Fruit fly (Drosophila melanogaster) whole organism, embryonic: ENCODE measurements around the gene CG18581.

Experiments
- Antp ChIP-seq: fragments of 200-800 bp; sonication (Bioruptor generic); optimal IDR thresholded peaks from 3 replicates; lab custom pipeline; 2016; ENCODE audit warnings: missing biosample characterization, missing genetic modification characterization
- Blimp-1 ChIP-seq: fragments of 200-800 bp; sonication (Bioruptor generic); optimal IDR thresholded peaks from 3 replicates; lab custom pipeline; 2018; ENCODE audit warnings: missing biosample characterization, missing genetic modification characterization, mild to moderate bottlenecking, moderate library complexity, missing genetic modification reagents
- CG10274 ChIP-seq: fragments of 200-800 bp; sonication (Bioruptor generic); optimal IDR thresholded peaks from 3 replicates; lab custom pipeline; 2017; ENCODE audit warnings: missing biosample characterization, mild to moderate bottlenecking, missing genetic modification characterization
- CG10462 ChIP-seq: fragments of 200-800 bp; sonication (Bioruptor generic); optimal IDR thresholded peaks from 2 replicates; lab custom pipeline; 2016; ENCODE audit warnings: missing biosample characterization, missing genetic modification characterization
- CG10959 ChIP-seq: fragments of 200-800 bp; sonication (Bioruptor generic); IDR thresholded peaks from 2 replicates; pipeline ENCODE4 v1.3.6; 2022; ENCODE audit warnings: missing biosample characterization, missing genetic modification characterization
- CG12299 ChIP-seq: fragments of 200-800 bp; sonication (Bioruptor generic); optimal IDR thresholded peaks from 2 replicates; lab custom pipeline; 2018; ENCODE audit warnings: missing biosample characterization, mild to moderate bottlenecking, missing genetic modification characterization
- CG13424 ChIP-seq: fragments of 200-800 bp; sonication (Bioruptor generic); optimal IDR thresholded peaks from 2 replicates; lab custom pipeline; 2019; ENCODE audit warnings: missing biosample characterization, mild to moderate bottlenecking, missing genetic modification characterization, moderate library complexity
- CG15601 ChIP-seq: fragments of 200-800 bp; sonication (Bioruptor generic); optimal IDR thresholded peaks from 3 replicates; lab custom pipeline; 2019; ENCODE audit warnings: missing biosample characterization, mild to moderate bottlenecking, missing genetic modification characterization, moderate library complexity
- CG17361 ChIP-seq: fragments of 200-800 bp; sonication (Bioruptor generic); IDR thresholded peaks from 3 replicates; pipeline ENCODE4 v1.3.6; 2022; ENCODE audit warnings: missing biosample characterization, missing genetic modification characterization
- CG2199 ChIP-seq: fragments of 200-800 bp; sonication (Bioruptor generic); IDR thresholded peaks from 3 replicates; pipeline ENCODE4 v1.3.6; 2022; ENCODE audit warnings: missing biosample characterization, missing genetic modification characterization
- CG2712 ChIP-seq: fragments of 200-800 bp; optimal IDR thresholded peaks from 3 replicates; lab custom pipeline; 2019; ENCODE audit warnings: missing biosample characterization, mild to moderate bottlenecking, missing genetic modification characterization, moderate library complexity
- CG30403 ChIP-seq: fragments of 200-800 bp; sonication (Bioruptor generic); optimal IDR thresholded peaks from 3 replicates; lab custom pipeline; 2016; ENCODE audit warnings: missing biosample characterization, missing genetic modification characterization
- CG3281 ChIP-seq: fragments of 200-800 bp; sonication (Bioruptor generic); optimal IDR thresholded peaks from 3 replicates; lab custom pipeline; 2017; ENCODE audit warnings: missing biosample characterization, mild to moderate bottlenecking, missing genetic modification characterization
- CG34224 ChIP-seq: fragments of 200-800 bp; sonication (Bioruptor generic); IDR thresholded peaks from 3 replicates; pipeline ENCODE4 v1.3.6; 2022; ENCODE audit warnings: missing biosample characterization, missing genetic modification characterization; ENCODE audit not compliant: partially characterized antibody
- CG4328 ChIP-seq: fragments of 200-800 bp; sonication (Bioruptor generic); optimal IDR thresholded peaks from 3 replicates; lab custom pipeline; 2017; ENCODE audit warnings: missing biosample characterization, missing genetic modification reagents, missing genetic modification characterization
- CG4820 ChIP-seq: fragments of 200-800 bp; sonication (Bioruptor generic); optimal IDR thresholded peaks from 3 replicates; lab custom pipeline; 2016; ENCODE audit warnings: missing biosample characterization, missing genetic modification characterization
- CG6175 ChIP-seq: fragments of 200-800 bp; sonication (Bioruptor generic); IDR thresholded peaks from 3 replicates; pipeline ENCODE4 v1.3.6; 2022; ENCODE audit warnings: missing biosample characterization, missing genetic modification characterization
- CG7357 ChIP-seq: fragments of 200-800 bp; sonication (Bioruptor generic); IDR thresholded peaks from 3 replicates; pipeline ENCODE4 v1.3.6; 2022; ENCODE audit warnings: missing biosample characterization, missing genetic modification characterization
- CG8290 ChIP-seq, 3 experiments: fragments of 200-800 bp; sonication (Bioruptor generic); optimal IDR thresholded peaks; 2 replicates each; lab custom pipeline; 2016 to 2019; ENCODE audit warnings: missing biosample characterization in 3 of 3, missing genetic modification characterization in 3 of 3, mild to moderate bottlenecking in 2 of 3, moderate library complexity in 1 of 3
- D19A ChIP-seq: fragments of 200-800 bp; optimal IDR thresholded peaks from 3 replicates; lab custom pipeline; 2019; ENCODE audit warnings: missing biosample characterization, mild to moderate bottlenecking, missing genetic modification characterization, moderate library complexity
- Drgx ChIP-seq: fragments of 200-800 bp; sonication (Bioruptor generic); IDR thresholded peaks from 2 replicates; pipeline ENCODE4 v1.3.6; 2022; ENCODE audit warnings: missing biosample characterization, missing genetic modification characterization
- Fer2 ChIP-seq: fragments of 200-800 bp; sonication (Bioruptor generic); optimal IDR thresholded peaks from 2 replicates; lab custom pipeline; 2018; ENCODE audit warnings: missing biosample characterization, mild to moderate bottlenecking, missing genetic modification characterization, moderate library complexity
- Lim3 ChIP-seq: fragments of 200-800 bp; sonication (Bioruptor generic); IDR thresholded peaks from 2 replicates; pipeline ENCODE4 v1.3.6; 2022; ENCODE audit warnings: missing biosample characterization, missing genetic modification characterization
- Max ChIP-seq: fragments of 200-800 bp; sonication (Bioruptor generic); optimal IDR thresholded peaks from 2 replicates; lab custom pipeline; 2016; ENCODE audit warnings: missing biosample characterization, mild to moderate bottlenecking, missing genetic modification characterization
- Med ChIP-seq: fragments of 200-800 bp; sonication (Bioruptor generic); peaks from one replicate; lab custom pipeline; 2016; ENCODE audit warnings: missing biosample characterization, missing genetic modification characterization, mild to moderate bottlenecking, inconsistent platforms, moderate library complexity
- Ravus ChIP-seq: fragments of 200-800 bp; sonication (Bioruptor generic); IDR thresholded peaks from 2 replicates; pipeline ENCODE4 v1.3.6; 2022; ENCODE audit warnings: missing biosample characterization, missing genetic modification characterization
- Six4 ChIP-seq: fragments of 200-800 bp; sonication (Bioruptor generic); optimal IDR thresholded peaks from 2 replicates; lab custom pipeline; 2016; ENCODE audit warnings: missing biosample characterization, missing genetic modification characterization
- Trl ChIP-seq, 3 experiments: fragments of >200 bp in 2 of 3; fragments of 200-800 bp in 1 of 3; sonication (Bioruptor generic) in 1 of 3; optimal IDR thresholded peaks; 2 replicates in 1 of 3; 3 replicates in 2 of 3; lab custom pipeline; 2016 to 2017; ENCODE audit warnings: missing biosample characterization in 1 of 3, missing genetic modification characterization in 1 of 3
- ab ChIP-seq: fragments of 200-800 bp; sonication (Bioruptor generic); optimal IDR thresholded peaks from 2 replicates; lab custom pipeline; 2016; ENCODE audit warnings: missing biosample characterization, missing genetic modification characterization
- aop ChIP-seq: fragments of 200-800 bp; sonication (Bioruptor generic); IDR thresholded peaks from 2 replicates; pipeline ENCODE4 v1.3.6; 2022; ENCODE audit warnings: missing biosample characterization, missing genetic modification characterization
- cad ChIP-seq: fragments of >200 bp; optimal IDR thresholded peaks from 2 replicates; lab custom pipeline; 2017; ENCODE audit warnings: missing biosample characterization, missing genetic modification characterization
- chinmo ChIP-seq: fragments of 200-800 bp; sonication (Bioruptor generic); IDR thresholded peaks from 4 replicates; pipeline ENCODE4 v1.3.6; 2022; ENCODE audit warnings: missing biosample characterization, missing genetic modification characterization; ENCODE audit not compliant: partially characterized antibody
- dimm ChIP-seq: fragments of 200-800 bp; sonication (Bioruptor generic); IDR thresholded peaks from 2 replicates; pipeline ENCODE4 v1.3.6; 2022; ENCODE audit warnings: missing biosample characterization, missing genetic modification characterization
- dpn ChIP-seq, 2 experiments: fragments of 200-800 bp; sonication (Bioruptor generic); optimal IDR thresholded peaks; 3 replicates each; lab custom pipeline; 2016; ENCODE audit warnings: missing biosample characterization in 2 of 2, missing genetic modification characterization in 2 of 2
- emc ChIP-seq: fragments of 200-800 bp; sonication (Bioruptor generic); optimal IDR thresholded peaks from 2 replicates; lab custom pipeline; 2016; ENCODE audit warnings: missing biosample characterization, missing genetic modification characterization
- esg ChIP-seq: fragments of 200-800 bp; sonication (Bioruptor generic); conservative IDR thresholded peaks from 2 replicates; pipeline ENCODE4 v1.3.6; 2022; ENCODE audit warnings: missing biosample characterization, missing genetic modification characterization
- ewg ChIP-seq: fragments of 200-800 bp; sonication (Bioruptor generic); optimal IDR thresholded peaks from 3 replicates; lab custom pipeline; 2017; ENCODE audit warnings: mild to moderate bottlenecking, missing biosample characterization, missing genetic modification reagents, missing genetic modification characterization
- insv ChIP-seq, 2 experiments: fragments of 200-800 bp; sonication (Bioruptor generic); optimal IDR thresholded peaks; 3 replicates each; lab custom pipeline; 2016 to 2018; ENCODE audit warnings: missing biosample characterization in 2 of 2, missing genetic modification characterization in 2 of 2
- lola ChIP-seq, 3 experiments: fragments of >200 bp in 2 of 3; fragments of 200-800 bp in 1 of 3; sonication (Bioruptor generic) in 1 of 3; optimal IDR thresholded peaks; 2 replicates each; lab custom pipeline; 2017 to 2019; ENCODE audit warnings: missing biosample characterization in 3 of 3, missing genetic modification characterization in 3 of 3, mild to moderate bottlenecking in 1 of 3, moderate library complexity in 1 of 3
- mld ChIP-seq: fragments of 200-800 bp; sonication (Bioruptor generic); IDR thresholded peaks from 3 replicates; pipeline ENCODE4 v1.3.6; 2022; ENCODE audit warnings: missing biosample characterization, missing genetic modification characterization; ENCODE audit not compliant: partially characterized antibody
- pfk ChIP-seq: fragments of 200-800 bp; sonication (Bioruptor generic); optimal IDR thresholded peaks from 2 replicates; lab custom pipeline; 2018; ENCODE audit warnings: missing biosample characterization, mild to moderate bottlenecking, missing genetic modification characterization, moderate library complexity
- phol ChIP-seq: fragments of 200-800 bp; sonication (Bioruptor generic); optimal IDR thresholded peaks from 3 replicates; lab custom pipeline; 2018; ENCODE audit warnings: missing biosample characterization, mild to moderate bottlenecking, missing genetic modification characterization, moderate library complexity
- row ChIP-seq: fragments of 200-800 bp; sonication (Bioruptor generic); IDR thresholded peaks from 3 replicates; pipeline ENCODE4 v1.3.6; 2022; ENCODE audit warnings: missing biosample characterization, missing genetic modification characterization
- sqz ChIP-seq: fragments of 200-800 bp; sonication (Bioruptor generic); optimal IDR thresholded peaks from 3 replicates; lab custom pipeline; 2018; ENCODE audit warnings: missing biosample characterization, mild to moderate bottlenecking, missing genetic modification characterization
- unc-4 ChIP-seq: fragments of 200-800 bp; sonication (Bioruptor generic); IDR thresholded peaks from 2 replicates; pipeline ENCODE4 v1.3.6; 2022; ENCODE audit warnings: missing biosample characterization, missing genetic modification characterization; ENCODE audit not compliant: partially characterized antibody
- vfl ChIP-seq: fragments of 200-800 bp; sonication (Bioruptor generic); optimal IDR thresholded peaks from 2 replicates; lab custom pipeline; 2016; ENCODE audit warnings: missing biosample characterization, missing genetic modification characterization
- wek ChIP-seq: fragments of 200-800 bp; sonication (Bioruptor generic); optimal IDR thresholded peaks from 3 replicates; lab custom pipeline; 2018; ENCODE audit warnings: missing biosample characterization, mild to moderate bottlenecking, missing genetic modification characterization, moderate library complexity
- zf30C ChIP-seq: fragments of 200-800 bp; sonication (Bioruptor generic); optimal IDR thresholded peaks from 3 replicates; lab custom pipeline; 2018; ENCODE audit warnings: missing biosample characterization, mild to moderate bottlenecking, missing genetic modification characterization
- zfh2 ChIP-seq: fragments of 200-800 bp; sonication (Bioruptor generic); optimal IDR thresholded peaks from 2 replicates; lab custom pipeline; 2016; ENCODE audit warnings: missing biosample characterization, missing genetic modification characterization

Gene CG18581

DNA sequence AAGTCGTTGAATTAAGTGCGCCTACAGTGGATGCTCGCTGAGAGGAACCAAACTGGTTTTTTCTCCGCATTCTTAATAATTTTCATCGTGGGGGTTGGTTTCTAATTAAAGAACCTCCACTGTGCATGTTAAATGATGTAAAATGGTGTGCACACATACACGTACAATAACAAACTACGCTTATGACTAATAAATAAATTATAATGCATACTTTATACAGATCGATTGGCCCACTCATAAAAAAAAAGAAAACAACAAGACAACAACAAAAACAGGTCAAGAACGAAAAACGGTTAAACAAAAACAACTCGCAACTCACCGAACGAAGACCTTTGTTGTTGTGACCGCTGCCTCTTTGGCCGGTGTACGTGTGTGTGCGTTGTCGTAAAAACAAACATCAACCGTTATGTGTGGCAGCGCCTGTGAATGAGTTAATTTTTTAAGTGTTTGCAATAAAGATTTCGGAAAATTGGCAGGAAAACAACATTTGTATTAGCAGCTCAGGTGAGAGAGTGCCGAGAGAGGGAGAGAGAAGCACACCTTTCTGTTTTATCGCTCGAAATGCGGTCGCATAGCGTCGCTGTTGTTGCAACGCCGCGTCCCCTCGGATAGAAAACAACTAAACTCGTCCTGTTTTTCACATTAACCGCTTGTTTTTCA is 44.0 kb upstream of the CG18581 start (continued):
- peak; percentile 64 to 71 for TF ChIP-seq Trl (optimal IDR thresholded peaks at IDR 0.05; lab: Kevin White, UChicago)
- no peak for TF ChIP-seq Trl (GFP tag; optimal IDR thresholded peaks at IDR 0.05; lab: Kevin White, UChicago)
- TF ChIP-seq dimm (GFP tag; lab: Robert Waterston, UW): no peak
- no peak for TF ChIP-seq CG10274
- no peak for TF ChIP-seq lola (GFP tag; optimal IDR thresholded peaks at IDR 0.05; lab: Kevin White, UChicago)
- peak; percentile 13 for TF ChIP-seq cad (GFP tag; lab: Kevin White, UChicago)
- no peak for TF ChIP-seq pfk (GFP tag; lab: Kevin White, UChicago)
- TF ChIP-seq Max: no peak
- TF ChIP-seq CG7357 (GFP tag; lab: Robert Waterston, UW): no peak
- no peak for TF ChIP-seq ab (GFP tag; lab: Kevin White, UChicago)
- TF ChIP-seq CG3281 (GFP tag; lab: Kevin White, UChicago): peak; percentile 2
- TF ChIP-seq zf30C (GFP tag; lab: Kevin White, UChicago): no peak
- peak; percentile 84 for TF ChIP-seq Med (GFP tag; lab: Kevin White, UChicago)
- no peak for TF ChIP-seq Blimp-1 (GFP tag; lab: Kevin White, UChicago)
- no peak for TF ChIP-seq Ravus (GFP tag; lab: Robert Waterston, UW)
- no peak for TF ChIP-seq CG10959 (GFP tag; lab: Robert Waterston, UW)
- TF ChIP-seq row (GFP tag; lab: Robert Waterston, UW): peak; percentile 45; the same call in 1 of the 3 replicates
- no peak for TF ChIP-seq CG8290 (GFP tag; optimal IDR thresholded peaks at IDR 0.05; lab: Kevin White, UChicago)
- no peak for TF ChIP-seq CG8290 (tag; optimal IDR thresholded peaks at IDR 0.05; lab: Kevin White, UChicago)
- TF ChIP-seq CG34224 (GFP tag; lab: Robert Waterston, UW): no peak
- TF ChIP-seq CG13424 (tag; lab: Kevin White, UChicago): no peak
- peak; percentile 14 for TF ChIP-seq CG15601 (tag; lab: Kevin White, UChicago)
- TF ChIP-seq CG6175 (GFP tag; lab: Robert Waterston, UW): no peak
- TF ChIP-seq Six4: no peak
- TF ChIP-seq aop (GFP tag; lab: Robert Waterston, UW): no peak
- TF ChIP-seq D19A (tag; lab: Kevin White, UChicago): peak; percentile 23
- TF ChIP-seq Fer2 (tag; lab: Kevin White, UChicago): no peak
- TF ChIP-seq Lim3: no peak
- TF ChIP-seq chinmo (GFP tag; lab: Robert Waterston, UW): 0 out of 4 replicates have a peak, but pooled peaks have one; percentile 52
- no peak for TF ChIP-seq Antp (GFP tag; lab: Kevin White, UChicago)
- no peak for TF ChIP-seq vfl
- 0 out of 3 replicates have a peak, but pooled peaks have one; percentile 63 for TF ChIP-seq CG2199 (GFP tag; lab: Robert Waterston, UW)
- no peak for TF ChIP-seq unc-4 (GFP tag; lab: Robert Waterston, UW)
- TF ChIP-seq mld (GFP tag; lab: Robert Waterston, UW): no peak
- peak; percentile 19 for TF ChIP-seq CG2712 (tag; lab: Kevin White, UChicago)
- no peak for TF ChIP-seq esg
- TF ChIP-seq CG12299: no peak
- TF ChIP-seq ewg (GFP tag; lab: Kevin White, UChicago): no peak
- TF ChIP-seq Drgx (GFP tag; lab: Robert Waterston, UW): peak; percentile 48
- no peak for TF ChIP-seq CG10462 (GFP tag; lab: Kevin White, UChicago)
- no peak for TF ChIP-seq insv (GFP tag; optimal IDR thresholded peaks at IDR 0.05; lab: Kevin White, UChicago)
- no peak for TF ChIP-seq CG4820 (GFP tag; lab: Kevin White, UChicago)
- peak; percentile 56 for TF ChIP-seq sqz (GFP tag; lab: Kevin White, UChicago)
- no peak for TF ChIP-seq emc (GFP tag; lab: Kevin White, UChicago)
- TF ChIP-seq dpn (GFP tag; optimal IDR thresholded peaks at IDR 0.05; lab: Kevin White, UChicago): peak in 1 of 2 experiments; percentile 5
- TF ChIP-seq wek (GFP tag; lab: Kevin White, UChicago): no peak
- peak; percentile 5 for TF ChIP-seq phol (tag; lab: Kevin White, UChicago)
- no peak for TF ChIP-seq CG17361
- TF ChIP-seq CG30403 (GFP tag; lab: Kevin White, UChicago): no peak
- TF ChIP-seq zfh2 (GFP tag; lab: Kevin White, UChicago): no peak
- TF ChIP-seq CG4328 (GFP tag; lab: Kevin White, UChicago): no peak
